Worm (Caenorhabditis elegans): ENCODE measurements around the gene cutc-1.

The cutc-1 gene

ce11 chrIII:8356407-8356881 lies 47.0 kb downstream of the cutc-1 start:
- TF ChIP-seq unc-62 (GFP tag; optimal IDR thresholded peaks at IDR 0.05) (peak; percentile 71), ceh-39 (tag; optimal IDR thresholded peaks at IDR 0.05) (no peak), sptf-1 (tag; optimal IDR thresholded peaks at IDR 0.05) (no peak), tbx-8 (GFP tag; optimal IDR thresholded peaks at IDR 0.05) (no peak), flh-1 (GFP tag; optimal IDR thresholded peaks at IDR 0.05) (no peak), mls-2 (tag; optimal IDR thresholded peaks at IDR 0.05) (peak; percentile 62), nhr-12 (tag; optimal IDR thresholded peaks at IDR 0.05) (no peak), mep-1 (tag; optimal IDR thresholded peaks at IDR 0.05) (peak; percentile 48), mab-5 (tag; optimal IDR thresholded peaks at IDR 0.05) (no peak), blmp-1 (tag; optimal IDR thresholded peaks at IDR 0.05) (no peak), ces-1 (GFP tag; optimal IDR thresholded peaks at IDR 0.05) (peak; percentile 68), M03D4.4 (tag; optimal IDR thresholded peaks at IDR 0.05) (peak; percentile 31), nhr-28 (tag; optimal IDR thresholded peaks at IDR 0.05) (no peak), ceh-83 (GFP tag; optimal IDR thresholded peaks at IDR 0.05) (no peak), unc-120 (tag; optimal IDR thresholded peaks at IDR 0.05; ENCODE audit: poor library complexity, severe bottlenecking) (peak; percentile 64), cnd-1 (tag; optimal IDR thresholded peaks at IDR 0.05) (peak; percentile 78), hlh-1 (tag; optimal IDR thresholded peaks at IDR 0.05) (peak; percentile 70), pha-4 (tag; optimal IDR thresholded peaks at IDR 0.05) (peak; percentile 33), ham-2 (GFP tag; optimal IDR thresholded peaks at IDR 0.05) (no peak), lsy-2 (tag; optimal IDR thresholded peaks at IDR 0.05) (peak; percentile 35), zip-8 (tag; optimal IDR thresholded peaks at IDR 0.05) (no peak), nhr-237 (tag; optimal IDR thresholded peaks at IDR 0.05) (peak; percentile 28), lin-32 (GFP tag; optimal IDR thresholded peaks at IDR 0.05) (peak; percentile 47)

ce11 chrIII:8355462-8355815 lies 48.0 kb downstream of the cutc-1 start:
- no peak for TF ChIP-seq elt-1 (tag; optimal IDR thresholded peaks at IDR 0.05; ENCODE audit: borderline replicate concordance, insufficient read depth)
- TF ChIP-seq M03D4.4 (tag; optimal IDR thresholded peaks at IDR 0.05) = no peak
- TF ChIP-seq ham-2 (GFP tag; optimal IDR thresholded peaks at IDR 0.05) = no peak
- TF ChIP-seq cnd-1 (tag; optimal IDR thresholded peaks at IDR 0.05) = no peak
- TF ChIP-seq zip-8 (tag; optimal IDR thresholded peaks at IDR 0.05) = no peak
- TF ChIP-seq flh-1 (GFP tag; optimal IDR thresholded peaks at IDR 0.05) = no peak
- no peak for TF ChIP-seq ceh-83 (GFP tag; optimal IDR thresholded peaks at IDR 0.05)
- no peak for TF ChIP-seq lin-13 (tag; optimal IDR thresholded peaks at IDR 0.05)
- no peak for TF ChIP-seq lin-32 (GFP tag; optimal IDR thresholded peaks at IDR 0.05)
- TF ChIP-seq elt-3 (tag; optimal IDR thresholded peaks at IDR 0.05) = no peak
- TF ChIP-seq mab-5 (tag; optimal IDR thresholded peaks at IDR 0.05) = no peak
- no peak for TF ChIP-seq unc-120 (tag; optimal IDR thresholded peaks at IDR 0.05; ENCODE audit: poor library complexity, severe bottlenecking)
- no peak for TF ChIP-seq mls-2 (tag; optimal IDR thresholded peaks at IDR 0.05)
- TF ChIP-seq ces-1 (GFP tag; optimal IDR thresholded peaks at IDR 0.05) = no peak
- no peak for TF ChIP-seq nhr-237 (tag; optimal IDR thresholded peaks at IDR 0.05)

ce11 chrIII:8354644-8355461 lies 48.6 kb downstream of the cutc-1 start, which contains the start of gene unc-116:
Gene unc-116 (minus strand): TSS chrIII:8355174.
- TF ChIP-seq unc-62 (GFP tag; optimal IDR thresholded peaks at IDR 0.05) = no peak
- TF ChIP-seq zip-8 (tag; optimal IDR thresholded peaks at IDR 0.05) = no peak
- peak; percentile 11 for TF ChIP-seq ham-2 (GFP tag; optimal IDR thresholded peaks at IDR 0.05)
- TF ChIP-seq nhr-2 (tag; optimal IDR thresholded peaks at IDR 0.05) = no peak
- TF ChIP-seq ces-1 (GFP tag; optimal IDR thresholded peaks at IDR 0.05) = peak; percentile 50
- TF ChIP-seq lin-32 (GFP tag; optimal IDR thresholded peaks at IDR 0.05) = no peak
- peak; percentile 69 for TF ChIP-seq nhr-237 (tag; optimal IDR thresholded peaks at IDR 0.05)
- peak; percentile 78 for TF ChIP-seq pha-4 (tag; optimal IDR thresholded peaks at IDR 0.05)
- TF ChIP-seq ceh-83 (GFP tag; optimal IDR thresholded peaks at IDR 0.05) = no peak
- TF ChIP-seq elt-3 (tag; optimal IDR thresholded peaks at IDR 0.05) = peak; percentile 13
- no peak for TF ChIP-seq cnd-1 (tag; optimal IDR thresholded peaks at IDR 0.05)
- no peak for TF ChIP-seq flh-1 (GFP tag; optimal IDR thresholded peaks at IDR 0.05)

Measured in whole organism, mixed stage, embryonic.